Worm (Caenorhabditis elegans): Measurements from ENCODE around the gene srp-3.

The srp-3 gene

DNA sequence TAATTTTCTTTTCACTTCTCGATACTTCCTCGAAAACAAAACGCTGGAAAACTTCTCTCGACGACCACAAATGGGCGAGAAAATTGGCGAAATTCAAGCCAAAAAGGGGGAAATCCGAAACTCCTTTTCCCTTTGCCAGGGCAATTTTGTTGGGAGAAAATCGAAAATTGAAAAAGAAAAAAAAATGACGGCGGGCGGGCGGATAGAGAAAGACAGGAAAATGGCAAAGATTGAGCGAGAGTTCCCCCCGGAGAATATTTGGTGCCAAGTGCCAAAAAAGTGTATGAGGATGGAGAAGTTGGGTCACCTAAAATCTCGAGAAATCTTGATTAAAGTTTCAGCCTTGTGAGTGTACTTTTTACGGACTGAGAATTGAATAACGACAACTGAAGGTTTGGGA is 20.3 kb upstream of the srp-3 start:
- TF ChIP-seq tbx-11 (GFP tag; IDR thresholded peaks at IDR 0.05) = no peak
- TF ChIP-seq hmbx-1 (tag; optimal IDR thresholded peaks at IDR 0.05) = no peak
- TF ChIP-seq tbx-37 (GFP tag; conservative IDR thresholded peaks at IDR 0.05) = no peak
- no peak for TF ChIP-seq aly-1 (tag; optimal IDR thresholded peaks at IDR 0.05)
- TF ChIP-seq sea-1 (GFP tag; conservative IDR thresholded peaks at IDR 0.05) = no peak
- no peak for TF ChIP-seq flt-1 (GFP tag; IDR thresholded peaks at IDR 0.05)
- TF ChIP-seq tra-4 (tag; optimal IDR thresholded peaks at IDR 0.05) = no peak
- no peak for TF ChIP-seq scrt-1 (GFP tag; IDR thresholded peaks at IDR 0.05)
- TF ChIP-seq B0310.2 (tag; optimal IDR thresholded peaks at IDR 0.05) = no peak
- TF ChIP-seq ceh-36 (tag; optimal IDR thresholded peaks at IDR 0.05) = no peak
- TF ChIP-seq hnd-1 (tag; optimal IDR thresholded peaks at IDR 0.05) = no peak

DNA sequence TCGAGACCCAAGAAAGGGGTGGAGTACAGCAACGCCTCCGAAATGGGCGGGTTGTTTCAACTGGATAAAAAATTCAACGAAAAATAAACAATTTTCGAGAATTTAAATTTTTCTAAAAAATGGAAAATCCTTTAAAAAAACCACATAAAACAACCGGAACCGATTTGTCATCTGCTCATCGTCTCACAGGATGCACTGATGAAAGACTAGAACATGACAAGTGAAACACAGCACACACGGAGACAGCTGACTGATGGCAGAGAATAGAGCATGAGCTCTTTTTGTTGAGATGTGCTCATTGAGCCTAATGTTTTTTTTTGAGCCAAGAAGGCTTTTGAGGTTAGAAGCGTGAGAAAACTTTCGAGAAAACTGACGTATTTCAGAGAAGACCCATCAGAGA is 18.6 kb upstream of the srp-3 start:
- TF ChIP-seq flt-1 (GFP tag; IDR thresholded peaks at IDR 0.05) (no peak), sea-1 (GFP tag; conservative IDR thresholded peaks at IDR 0.05) (no peak), ama-1 (optimal IDR thresholded peaks at IDR 0.05) (no peak)

DNA sequence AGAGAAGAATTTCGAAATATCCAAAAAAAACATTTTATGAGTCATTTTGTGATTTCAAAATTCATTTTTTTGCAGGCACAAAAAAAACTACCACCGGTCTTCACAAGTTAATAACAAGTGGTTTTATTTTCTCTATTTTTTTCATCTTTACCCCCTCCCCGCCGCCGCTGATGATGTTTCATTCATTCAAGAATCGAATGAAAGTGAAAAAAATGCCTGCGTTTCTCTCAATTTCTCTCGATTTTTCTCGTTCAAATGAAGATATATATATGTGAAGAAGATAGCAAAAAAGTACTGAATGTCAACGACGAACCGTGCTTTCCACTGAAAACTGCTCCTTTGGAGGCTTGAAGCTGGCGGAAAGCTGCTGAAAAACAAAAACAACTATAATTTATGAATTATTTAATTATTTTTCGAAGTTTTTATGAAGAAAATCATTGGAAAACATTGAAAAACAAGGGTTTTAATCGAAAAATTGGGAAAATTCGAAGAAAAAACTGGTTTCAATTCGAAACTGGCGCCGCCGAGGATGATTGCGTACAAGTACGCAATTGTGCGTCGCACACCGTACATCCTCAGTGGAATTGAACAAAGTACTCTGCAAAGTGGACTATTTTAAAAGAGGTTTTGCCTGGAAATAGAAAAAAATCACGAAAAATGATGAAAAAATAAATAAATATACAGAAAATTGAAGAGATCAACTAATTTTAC is 15.9 kb upstream of the srp-3 start, which contains the start of gene zig-11:
Gene zig-11 (minus strand): TSS at position 373 of the 711 bp plus-strand sequence.
- TF ChIP-seq pes-1 (GFP tag; IDR thresholded peaks at IDR 0.05) = no peak

DNA sequence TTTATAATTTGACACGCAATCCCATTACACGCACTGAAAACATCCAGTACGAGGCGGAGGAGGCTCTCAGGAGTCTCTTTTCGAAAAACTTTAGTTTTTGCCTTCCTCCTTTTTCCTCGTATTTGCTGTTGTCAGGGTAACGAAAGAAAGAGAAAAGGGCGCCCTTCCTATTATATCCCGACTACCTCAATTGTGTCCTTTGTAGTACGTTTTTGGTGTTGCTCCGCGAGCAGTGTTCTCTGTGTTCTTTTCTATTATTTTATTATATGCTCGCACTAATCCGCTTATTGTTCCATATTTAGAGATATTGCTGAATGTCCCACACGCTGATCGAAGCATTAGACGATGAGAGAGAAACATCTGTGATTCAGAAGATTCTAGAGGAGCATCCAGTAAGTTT is 13.2 kb upstream of the srp-3 start, which contains the start of gene nphp-2:
Gene nphp-2 (plus strand): TSS at position 301 of the 400 bp plus-strand sequence.
- TF ChIP-seq scrt-1 (GFP tag; IDR thresholded peaks at IDR 0.05) (no peak), aly-1 (tag; optimal IDR thresholded peaks at IDR 0.05) (no peak), B0310.2 (tag; optimal IDR thresholded peaks at IDR 0.05) (no peak), tbx-37 (GFP tag; conservative IDR thresholded peaks at IDR 0.05) (no peak), ceh-13 (GFP tag; optimal IDR thresholded peaks at IDR 0.05) (no peak), tra-4 (tag; optimal IDR thresholded peaks at IDR 0.05) (no peak), F13C5.2 (tag; optimal IDR thresholded peaks at IDR 0.05) (no peak), ceh-36 (tag; optimal IDR thresholded peaks at IDR 0.05) (no peak), flt-1 (GFP tag; IDR thresholded peaks at IDR 0.05) (no peak), hmg-4 (GFP tag; optimal IDR thresholded peaks at IDR 0.05) (no peak), pes-1 (GFP tag; IDR thresholded peaks at IDR 0.05) (no peak), tbx-11 (GFP tag; IDR thresholded peaks at IDR 0.05) (no peak), ama-1 (optimal IDR thresholded peaks at IDR 0.05) (no peak), sea-1 (GFP tag; conservative IDR thresholded peaks at IDR 0.05) (no peak), ets-7 (tag; optimal IDR thresholded peaks at IDR 0.05) (no peak), hnd-1 (tag; optimal IDR thresholded peaks at IDR 0.05) (no peak)

DNA sequence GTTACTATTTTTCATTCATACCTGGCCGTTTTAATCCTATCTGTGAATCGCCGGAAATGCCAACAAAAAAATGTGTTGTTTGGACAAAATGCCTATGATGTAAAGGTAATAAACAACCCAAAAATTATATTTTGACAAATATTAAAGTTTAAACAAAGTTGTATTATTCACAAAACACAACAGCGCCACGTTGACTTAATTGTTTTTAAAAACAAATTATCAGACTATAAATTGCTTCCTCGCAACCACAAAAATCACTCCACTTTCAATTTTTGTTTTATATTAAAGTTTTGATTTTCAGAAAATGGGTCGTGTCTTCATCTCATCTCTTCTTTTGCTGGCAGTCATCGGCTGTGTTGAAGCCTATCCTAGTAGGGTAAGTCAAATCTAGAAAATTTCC is 1.3 kb upstream of the srp-3 start, which contains the start of gene Y32G9A.5:
Gene Y32G9A.5 (plus strand): TSS at position 301 of the 400 bp plus-strand sequence.
- TF ChIP-seq sea-1 (GFP tag; conservative IDR thresholded peaks at IDR 0.05) = no peak
- no peak for TF ChIP-seq hmg-4 (GFP tag; optimal IDR thresholded peaks at IDR 0.05)
- no peak for TF ChIP-seq tbx-37 (GFP tag; conservative IDR thresholded peaks at IDR 0.05)
- TF ChIP-seq hnd-1 (tag; optimal IDR thresholded peaks at IDR 0.05) = no peak
- no peak for TF ChIP-seq flt-1 (GFP tag; IDR thresholded peaks at IDR 0.05)
- TF ChIP-seq aly-1 (tag; optimal IDR thresholded peaks at IDR 0.05) = no peak
- TF ChIP-seq scrt-1 (GFP tag; IDR thresholded peaks at IDR 0.05) = no peak
- TF ChIP-seq tra-4 (tag; optimal IDR thresholded peaks at IDR 0.05) = no peak
- TF ChIP-seq ama-1 (optimal IDR thresholded peaks at IDR 0.05) = no peak
- no peak for TF ChIP-seq hmbx-1 (tag; optimal IDR thresholded peaks at IDR 0.05)
- no peak for TF ChIP-seq ceh-36 (tag; optimal IDR thresholded peaks at IDR 0.05)
- no peak for TF ChIP-seq pes-1 (GFP tag; IDR thresholded peaks at IDR 0.05)
- no peak for TF ChIP-seq ceh-13 (GFP tag; optimal IDR thresholded peaks at IDR 0.05)
- TF ChIP-seq F13C5.2 (tag; optimal IDR thresholded peaks at IDR 0.05) = no peak
- no peak for TF ChIP-seq ets-7 (tag; optimal IDR thresholded peaks at IDR 0.05)
- no peak for TF ChIP-seq tbx-11 (GFP tag; IDR thresholded peaks at IDR 0.05)
- TF ChIP-seq B0310.2 (tag; optimal IDR thresholded peaks at IDR 0.05) = no peak

DNA sequence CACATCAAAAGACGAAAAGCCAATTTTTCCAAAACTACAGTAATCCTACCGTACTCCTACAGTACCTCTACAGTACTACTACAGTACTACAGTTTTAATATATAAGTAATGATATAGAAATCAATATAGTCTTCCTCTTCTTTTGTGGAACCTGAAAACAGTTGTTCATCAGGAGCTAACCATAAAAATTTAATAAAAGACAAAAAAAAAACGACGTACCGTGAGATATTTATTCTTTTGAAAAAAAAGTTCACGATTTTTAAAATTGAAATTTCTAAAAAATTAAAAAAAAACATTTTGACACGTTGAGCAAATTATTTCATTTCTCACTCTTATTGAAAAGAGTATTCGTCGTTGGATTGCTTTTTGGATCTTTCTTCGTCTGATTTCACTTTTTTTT is 2.5 kb downstream of the srp-3 start, which contains the start of gene Y32G9A.3:
Gene Y32G9A.3 (plus strand): TSS at position 301 of the 400 bp plus-strand sequence.
- TF ChIP-seq aly-1 (tag; optimal IDR thresholded peaks at IDR 0.05) (no peak), hnd-1 (tag; optimal IDR thresholded peaks at IDR 0.05) (no peak), tra-4 (tag; optimal IDR thresholded peaks at IDR 0.05) (no peak), ets-7 (tag; optimal IDR thresholded peaks at IDR 0.05) (no peak), ceh-36 (tag; optimal IDR thresholded peaks at IDR 0.05) (no peak), ama-1 (optimal IDR thresholded peaks at IDR 0.05) (no peak), tbx-11 (GFP tag; IDR thresholded peaks at IDR 0.05) (no peak), pes-1 (GFP tag; IDR thresholded peaks at IDR 0.05) (no peak), hmg-4 (GFP tag; optimal IDR thresholded peaks at IDR 0.05) (no peak), tbx-37 (GFP tag; conservative IDR thresholded peaks at IDR 0.05) (no peak), hmbx-1 (tag; optimal IDR thresholded peaks at IDR 0.05) (no peak), sea-1 (GFP tag; conservative IDR thresholded peaks at IDR 0.05) (no peak), B0310.2 (tag; optimal IDR thresholded peaks at IDR 0.05) (no peak), scrt-1 (GFP tag; IDR thresholded peaks at IDR 0.05) (no peak), F13C5.2 (tag; optimal IDR thresholded peaks at IDR 0.05) (no peak), ceh-13 (GFP tag; optimal IDR thresholded peaks at IDR 0.05) (no peak), flt-1 (GFP tag; IDR thresholded peaks at IDR 0.05) (no peak)

- TF ChIP-seq ama-1 (optimal IDR thresholded peaks at IDR 0.05) = no peak
Observed at ce11 chrV:1918030-1918559, 9.5 kb downstream of the srp-3 start, which contains the start of gene Y32G9A.2. Gene Y32G9A.2, plus strand, starts transcription at chrV:1918509.

- TF ChIP-seq ceh-36 (tag; optimal IDR thresholded peaks at IDR 0.05) (no peak), scrt-1 (GFP tag; IDR thresholded peaks at IDR 0.05) (no peak), hnd-1 (tag; optimal IDR thresholded peaks at IDR 0.05) (no peak), ceh-13 (GFP tag; optimal IDR thresholded peaks at IDR 0.05) (no peak), pes-1 (GFP tag; IDR thresholded peaks at IDR 0.05) (no peak), tra-4 (tag; optimal IDR thresholded peaks at IDR 0.05) (no peak), flt-1 (GFP tag; IDR thresholded peaks at IDR 0.05) (no peak), hmg-4 (GFP tag; optimal IDR thresholded peaks at IDR 0.05) (no peak), ama-1 (optimal IDR thresholded peaks at IDR 0.05) (no peak), B0310.2 (tag; optimal IDR thresholded peaks at IDR 0.05) (no peak), F13C5.2 (tag; optimal IDR thresholded peaks at IDR 0.05) (no peak), tbx-11 (GFP tag; IDR thresholded peaks at IDR 0.05) (no peak), hmbx-1 (tag; optimal IDR thresholded peaks at IDR 0.05) (no peak), sea-1 (GFP tag; conservative IDR thresholded peaks at IDR 0.05) (no peak), tbx-37 (GFP tag; conservative IDR thresholded peaks at IDR 0.05) (no peak), ets-7 (tag; optimal IDR thresholded peaks at IDR 0.05) (no peak), aly-1 (tag; optimal IDR thresholded peaks at IDR 0.05) (no peak)
Observed at ce11 chrV:1920105-1920504, 11.5 kb downstream of the srp-3 start, which contains the start of gene Y32G9A.12. Gene Y32G9A.12, minus strand, starts transcription at chrV:1920205.
